Worm (Caenorhabditis elegans) whole organism, late embryonic: Measurements from ENCODE around the gene F54E2.9.

ENCODE experiments used
- che-1 ChIP-seq: sonication (generic microtip); optimal IDR thresholded peaks from 2 replicates; lab custom pipeline; 2016; ENCODE audit warnings: mild to moderate bottlenecking, missing genetic modification characterization, missing compliant biosample characterization
- nhr-11 ChIP-seq: fragments of 150-350 bp; optimal IDR thresholded peaks from 2 replicates; lab custom pipeline; 2014; ENCODE audit warnings: missing biosample characterization, missing genetic modification characterization

DNA sequence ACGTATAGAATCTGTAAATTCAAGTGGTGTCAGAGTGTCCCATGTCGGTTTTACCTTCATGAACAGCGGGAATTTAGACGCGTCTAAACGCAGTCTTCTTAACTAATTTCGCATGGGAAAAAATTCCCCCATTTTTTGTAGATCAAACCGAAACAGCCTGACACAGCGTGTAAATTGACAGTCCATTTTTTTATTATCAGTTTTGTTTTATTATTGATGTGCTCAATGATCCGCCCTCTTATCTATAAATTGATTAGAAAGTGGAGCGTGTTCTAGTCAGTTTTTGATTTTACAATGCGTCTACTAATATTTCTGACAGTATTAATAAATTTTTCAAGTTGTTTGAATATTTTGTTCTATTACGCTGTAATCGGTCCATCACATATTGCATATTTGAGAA, 35.3 kb upstream of the F54E2.9 start, which contains the start of gene ugt-53:
- no peak for TF ChIP-seq nhr-11 (tag; lab: Kevin White, UChicago)
- no peak for TF ChIP-seq che-1 (tag; lab: Kevin White, UChicago)
